Worm (Caenorhabditis elegans) whole organism, L4 larva: ENCODE results near the gene Y45F10B.8.

Experiments used
- R02D3.7 ChIP-seq: fragments of 150-350 bp; sonication (generic microtip); optimal IDR thresholded peaks from 3 replicates; lab custom pipeline; 2014; ENCODE audit warnings: missing biosample characterization, missing genetic modification characterization
- ZK546.5 ChIP-seq, 2 experiments: sonication (generic microtip); optimal IDR thresholded peaks; 2 replicates each; lab custom pipeline; 2017; ENCODE audit warnings: missing biosample characterization in 2 of 2, missing genetic modification characterization in 2 of 2
- ama-1 ChIP-seq: fragments of 150-350 bp; optimal IDR thresholded peaks from 2 replicates; lab custom pipeline; 2014; ENCODE audit warnings: inconsistent platforms, mixed read lengths
- ceh-82 ChIP-seq: sonication (generic microtip); optimal IDR thresholded peaks from 2 replicates; lab custom pipeline; 2017; ENCODE audit warnings: missing biosample characterization, missing genetic modification characterization
- lin-29 ChIP-seq: fragments of 200-800 bp; sonication (Bioruptor generic); IDR thresholded peaks from 2 replicates; pipeline ENCODE4 v1.3.6; 2022; ENCODE audit warnings: missing genetic modification reagents, missing genetic modification characterization, missing compliant biosample characterization
- mdl-1 ChIP-seq, 2 experiments: fragments of 150-350 bp in 1 of 2; sonication (generic microtip) in 1 of 2; optimal IDR thresholded peaks; 2 replicates each; lab custom pipeline; 2014 to 2017; ENCODE audit warnings: missing biosample characterization in 2 of 2, missing genetic modification characterization in 2 of 2
- nhr-10 ChIP-seq: fragments of 150-350 bp; optimal IDR thresholded peaks from 2 replicates; lab custom pipeline; 2014; ENCODE audit warnings: missing biosample characterization, missing genetic modification characterization
- nhr-111 ChIP-seq: fragments of 200-800 bp; sonication (Bioruptor generic); optimal IDR thresholded peaks from 2 replicates; lab custom pipeline; 2018; ENCODE audit warnings: mild to moderate bottlenecking, missing genetic modification characterization, missing compliant biosample characterization
- nhr-237 ChIP-seq: sonication (generic microtip); optimal IDR thresholded peaks from 2 replicates; lab custom pipeline; 2017; ENCODE audit warnings: missing biosample characterization, missing genetic modification characterization
- nhr-6 ChIP-seq: fragments of 150-350 bp; optimal IDR thresholded peaks from 2 replicates; lab custom pipeline; 2014; ENCODE audit warnings: missing biosample characterization, missing genetic modification characterization
- pqm-1 ChIP-seq: sonication (generic microtip); optimal IDR thresholded peaks from 2 replicates; lab custom pipeline; 2017; ENCODE audit warnings: missing biosample characterization, missing genetic modification characterization
- sdz-12 ChIP-seq: fragments of 200-800 bp; sonication (Bioruptor generic); optimal IDR thresholded peaks from 2 replicates; lab custom pipeline; 2018; ENCODE audit warnings: mild to moderate bottlenecking, missing genetic modification characterization, missing compliant biosample characterization
- snpc-4 ChIP-seq: fragments of 150-350 bp; optimal IDR thresholded peaks from 2 replicates; lab custom pipeline; 2014; ENCODE audit warnings: missing biosample characterization, missing genetic modification characterization

DNA sequence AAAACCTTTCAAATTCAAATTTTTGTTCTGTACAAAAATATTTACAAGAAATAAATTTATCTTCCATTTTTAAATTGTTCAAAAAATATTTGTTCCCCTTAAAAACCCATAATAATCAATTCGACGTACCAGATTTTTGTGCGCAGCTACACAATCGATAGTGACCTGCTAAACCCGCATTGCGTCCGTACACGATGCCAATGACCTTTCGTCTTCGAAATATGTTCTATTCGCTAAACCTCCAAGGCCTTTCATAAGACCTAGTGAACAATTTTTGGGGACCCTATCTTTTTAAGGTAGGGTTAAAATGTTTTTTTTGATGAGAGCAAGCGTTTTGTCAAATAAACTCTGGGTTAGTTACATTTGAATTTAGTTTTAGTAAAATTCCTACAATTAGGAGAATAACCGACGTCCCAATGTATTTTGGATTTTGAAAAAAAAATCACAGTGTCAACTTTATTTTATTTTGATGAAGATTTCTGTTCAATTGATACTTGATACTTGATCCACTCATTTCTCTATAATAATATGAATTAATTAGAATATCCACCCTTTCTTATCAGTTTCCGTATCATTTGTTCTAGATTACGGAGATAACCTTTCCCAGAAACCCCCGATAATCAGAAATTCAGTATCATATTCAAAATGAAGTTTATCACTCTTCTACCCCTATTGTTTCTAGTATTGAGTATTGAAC lies 24.0 kb upstream of the Y45F10B.8 start, which contains the start of gene Y45F10B.59:
- TF ChIP-seq R02D3.7 (tag; lab: Kevin White, UChicago) = no peak
- TF ChIP-seq sdz-12 (GFP tag; lab: Kevin White, UChicago) = no peak
- no peak for TF ChIP-seq pqm-1
- TF ChIP-seq ceh-82 (tag; lab: Kevin White, UChicago) = no peak
- no peak for TF ChIP-seq mdl-1 (tag; optimal IDR thresholded peaks at IDR 0.05; lab: Kevin White, UChicago)
- no peak for TF ChIP-seq nhr-6
- no peak for TF ChIP-seq lin-29 (GFP tag; lab: Robert Waterston, UW)
- no peak for TF ChIP-seq snpc-4 (tag; lab: Kevin White, UChicago)
- TF ChIP-seq nhr-111 (GFP tag; lab: Kevin White, UChicago) = no peak
- TF ChIP-seq nhr-10 (tag; lab: Kevin White, UChicago) = no peak
- no peak for TF ChIP-seq ama-1 (lab: Kevin White, UChicago)
- no peak for TF ChIP-seq ZK546.5 (tag; optimal IDR thresholded peaks at IDR 0.05; lab: Kevin White, UChicago)
- no peak for TF ChIP-seq nhr-237 (tag; lab: Kevin White, UChicago)
